Worm (Caenorhabditis elegans): ENCODE measurements around the gene rif-1.2.

Gene rif-1.2

ce11 chrX:12356581-12356980 lies 14.6 kb downstream of the rif-1.2 start, which contains the start of gene nspc-12:
Gene nspc-12 (minus strand): TSS chrX:12356681.
- TF ChIP-seq mab-5 (tag; optimal IDR thresholded peaks at IDR 0.05) = no peak

ce11 chrX:12352872-12353271 lies 18.3 kb downstream of the rif-1.2 start, which contains the start of gene F42F12.4:
Gene F42F12.4 (minus strand): TSS chrX:12352947.
- no peak for TF ChIP-seq tbx-8 (GFP tag; optimal IDR thresholded peaks at IDR 0.05)
- no peak for TF ChIP-seq nhr-12 (tag; optimal IDR thresholded peaks at IDR 0.05)

DNA sequence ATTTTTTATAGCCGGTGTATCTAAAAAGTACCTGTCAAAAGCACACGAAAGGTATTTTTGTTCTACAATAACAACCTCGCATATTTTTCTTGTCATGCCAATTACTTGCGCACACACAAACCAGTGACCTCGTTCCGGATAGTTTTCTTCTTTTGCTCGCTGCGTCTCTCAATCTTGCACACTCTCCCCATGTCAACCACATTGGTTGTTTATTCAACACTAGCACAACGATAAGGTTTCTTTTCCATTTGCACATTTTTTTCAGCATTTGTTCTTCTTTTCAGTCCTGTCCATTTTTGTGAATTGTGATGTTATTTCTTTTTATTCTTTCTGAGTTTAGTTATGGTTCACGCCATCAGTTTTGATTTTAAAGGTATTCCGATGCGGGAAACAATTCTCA lies 21.0 kb downstream of the rif-1.2 start, which contains the start of gene F42F12.3:
Gene F42F12.3, plus strand, starts transcription at position 372 of the 400 bp plus-strand sequence.
- peak; percentile 3 for TF ChIP-seq pha-4 (tag; optimal IDR thresholded peaks at IDR 0.05)
- TF ChIP-seq unc-62 (GFP tag; optimal IDR thresholded peaks at IDR 0.05) = no peak

DNA sequence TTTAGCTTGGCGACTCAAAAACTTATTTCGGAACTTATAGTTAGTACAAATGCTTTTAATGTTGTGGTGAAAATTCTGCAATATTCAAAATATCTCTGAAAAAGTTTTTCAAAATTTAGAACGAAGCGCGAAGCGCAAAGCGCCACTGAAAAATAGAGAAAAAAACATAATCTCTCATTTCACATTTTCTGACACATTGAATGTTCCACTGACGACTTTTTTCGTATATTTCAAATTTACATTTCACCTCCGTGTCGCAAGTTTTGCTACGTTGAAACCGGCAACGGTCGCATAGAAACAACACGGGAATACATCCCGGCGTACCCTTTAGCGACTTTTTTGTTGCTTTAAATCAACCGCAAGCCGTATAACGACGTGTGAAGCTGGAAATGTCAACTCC lies 22.9 kb downstream of the rif-1.2 start, which contains the start of gene F42F12.14:
Gene F42F12.14, plus strand, starts transcription at position 301 of the 400 bp plus-strand sequence.
- no peak for TF ChIP-seq elt-1 (tag; optimal IDR thresholded peaks at IDR 0.05; ENCODE audit: borderline replicate concordance, insufficient read depth)
- no peak for TF ChIP-seq snpc-4 (tag; optimal IDR thresholded peaks at IDR 0.05)
- TF ChIP-seq flh-1 (GFP tag; optimal IDR thresholded peaks at IDR 0.05) = no peak
- TF ChIP-seq elt-3 (tag; optimal IDR thresholded peaks at IDR 0.05) = no peak
- TF ChIP-seq pha-4 (tag; optimal IDR thresholded peaks at IDR 0.05) = no peak
- TF ChIP-seq mls-2 (tag; optimal IDR thresholded peaks at IDR 0.05) = no peak
- TF ChIP-seq nhr-237 (tag; optimal IDR thresholded peaks at IDR 0.05) = no peak
- TF ChIP-seq bed-3 (GFP tag; optimal IDR thresholded peaks at IDR 0.05) = no peak
- no peak for TF ChIP-seq unc-120 (tag; optimal IDR thresholded peaks at IDR 0.05; ENCODE audit: poor library complexity, severe bottlenecking)
- TF ChIP-seq ztf-11 (tag; optimal IDR thresholded peaks at IDR 0.05) = no peak
- no peak for TF ChIP-seq ceh-39 (tag; optimal IDR thresholded peaks at IDR 0.05)
- no peak for TF ChIP-seq unc-62 (GFP tag; optimal IDR thresholded peaks at IDR 0.05)
- TF ChIP-seq mep-1 (tag; optimal IDR thresholded peaks at IDR 0.05) = no peak
- no peak for TF ChIP-seq lsy-2 (tag; optimal IDR thresholded peaks at IDR 0.05)
- no peak for TF ChIP-seq mab-5 (tag; optimal IDR thresholded peaks at IDR 0.05)
- no peak for TF ChIP-seq nhr-76 (tag; optimal IDR thresholded peaks at IDR 0.05)

DNA sequence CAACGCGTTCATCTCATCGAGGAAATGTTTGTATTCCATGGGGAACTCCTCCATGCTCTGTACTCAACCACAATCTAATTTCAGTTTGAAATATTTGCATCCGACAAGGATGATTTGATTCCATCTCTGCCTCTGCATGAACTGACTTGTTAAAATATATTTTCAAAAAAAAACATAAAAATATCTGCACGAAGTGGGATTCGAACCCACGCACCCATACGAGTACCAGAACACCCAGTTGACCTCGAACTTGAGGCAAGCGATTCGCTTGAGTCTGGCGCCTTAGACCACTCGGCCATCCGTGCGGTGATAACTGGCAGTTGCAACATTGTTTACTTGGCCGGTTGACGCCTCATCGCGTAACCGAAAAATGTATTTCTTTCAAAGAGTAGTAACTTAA lies 23.4 kb downstream of the rif-1.2 start:
- TF ChIP-seq unc-120 (tag; optimal IDR thresholded peaks at IDR 0.05; ENCODE audit: poor library complexity, severe bottlenecking) = peak; percentile 23
- no peak for TF ChIP-seq ceh-43 (GFP tag; optimal IDR thresholded peaks at IDR 0.05)
- no peak for TF ChIP-seq bed-3 (GFP tag; optimal IDR thresholded peaks at IDR 0.05)
- TF ChIP-seq drap-1 (GFP tag; optimal IDR thresholded peaks at IDR 0.05) = peak; percentile 13
- peak; percentile 39 for TF ChIP-seq M03D4.4 (tag; optimal IDR thresholded peaks at IDR 0.05)
- no peak for TF ChIP-seq snpc-4 (tag; optimal IDR thresholded peaks at IDR 0.05)

DNA sequence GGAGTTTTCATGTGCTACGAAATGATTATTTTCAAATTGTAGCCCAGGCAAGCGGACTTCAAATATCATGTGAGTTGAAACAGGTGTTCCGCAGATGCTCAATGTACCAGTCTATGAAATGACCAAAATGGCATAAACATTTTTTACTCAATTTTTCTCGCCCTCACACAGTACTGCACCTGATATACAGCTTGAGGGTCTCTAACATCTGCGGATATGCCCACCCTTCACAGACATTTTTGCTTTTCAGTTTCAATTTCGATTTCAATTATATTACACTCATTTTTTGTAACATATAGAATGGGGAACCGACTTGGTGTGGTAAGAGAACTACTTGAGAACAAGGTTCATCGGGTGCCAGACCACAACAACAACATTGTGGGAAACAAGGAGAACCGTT lies 24.5 kb downstream of the rif-1.2 start, which contains the start of gene F42F12.11:
Gene F42F12.11, plus strand, starts transcription at position 301 of the 400 bp plus-strand sequence.
- TF ChIP-seq lin-32 (GFP tag; optimal IDR thresholded peaks at IDR 0.05) = no peak
- TF ChIP-seq flh-1 (GFP tag; optimal IDR thresholded peaks at IDR 0.05) = no peak
- TF ChIP-seq lin-13 (tag; optimal IDR thresholded peaks at IDR 0.05) = no peak
- TF ChIP-seq pha-4 (tag; optimal IDR thresholded peaks at IDR 0.05) = no peak
- no peak for TF ChIP-seq unc-62 (GFP tag; optimal IDR thresholded peaks at IDR 0.05)
- TF ChIP-seq lsy-2 (tag; optimal IDR thresholded peaks at IDR 0.05) = no peak
- no peak for TF ChIP-seq ces-1 (GFP tag; optimal IDR thresholded peaks at IDR 0.05)
- no peak for TF ChIP-seq ztf-11 (tag; optimal IDR thresholded peaks at IDR 0.05)
- TF ChIP-seq nhr-2 (tag; optimal IDR thresholded peaks at IDR 0.05) = no peak
- no peak for TF ChIP-seq M03D4.4 (tag; optimal IDR thresholded peaks at IDR 0.05)
- TF ChIP-seq snpc-4 (tag; optimal IDR thresholded peaks at IDR 0.05) = no peak
- no peak for TF ChIP-seq ceh-39 (tag; optimal IDR thresholded peaks at IDR 0.05)
- no peak for TF ChIP-seq cnd-1 (tag; optimal IDR thresholded peaks at IDR 0.05)
- TF ChIP-seq drap-1 (GFP tag; optimal IDR thresholded peaks at IDR 0.05) = no peak
- TF ChIP-seq unc-120 (tag; optimal IDR thresholded peaks at IDR 0.05; ENCODE audit: poor library complexity, severe bottlenecking) = no peak
- no peak for TF ChIP-seq ceh-43 (GFP tag; optimal IDR thresholded peaks at IDR 0.05)
- no peak for TF ChIP-seq nhr-28 (tag; optimal IDR thresholded peaks at IDR 0.05)
- TF ChIP-seq elt-3 (tag; optimal IDR thresholded peaks at IDR 0.05) = no peak

- TF ChIP-seq lin-32 (GFP tag; optimal IDR thresholded peaks at IDR 0.05) = no peak
- TF ChIP-seq ces-1 (GFP tag; optimal IDR thresholded peaks at IDR 0.05) = no peak
- no peak for TF ChIP-seq mep-1 (tag; optimal IDR thresholded peaks at IDR 0.05)
- no peak for TF ChIP-seq sem-2 (GFP tag; optimal IDR thresholded peaks at IDR 0.05)
- no peak for TF ChIP-seq nhr-28 (tag; optimal IDR thresholded peaks at IDR 0.05)
- TF ChIP-seq ceh-43 (GFP tag; optimal IDR thresholded peaks at IDR 0.05) = no peak
- TF ChIP-seq unc-62 (GFP tag; optimal IDR thresholded peaks at IDR 0.05) = no peak
- TF ChIP-seq flh-1 (GFP tag; optimal IDR thresholded peaks at IDR 0.05) = no peak
- TF ChIP-seq nhr-12 (tag; optimal IDR thresholded peaks at IDR 0.05) = no peak
- TF ChIP-seq sptf-1 (tag; optimal IDR thresholded peaks at IDR 0.05) = no peak
- no peak for TF ChIP-seq drap-1 (GFP tag; optimal IDR thresholded peaks at IDR 0.05)
Measured at ce11 chrX:12343279-12343678, 27.9 kb downstream of the rif-1.2 start, which contains the start of the genes nspc-9 and nspc-10. Gene nspc-9 (minus strand): TSS chrX:12343379. Gene nspc-10 (plus strand): TSS chrX:12343609.

Data from whole organism, mixed stage, embryonic.